Worm (Caenorhabditis elegans) whole organism, late embryonic: Measurements from ENCODE around the gene F38B6.4.

ENCODE experiments used
- ama-1 ChIP-seq: fragments of 150-350 bp; optimal IDR thresholded peaks from 2 replicates; lab custom pipeline; 2014
- ceh-2 ChIP-seq: sonication (generic microtip); optimal IDR thresholded peaks from 2 replicates; lab custom pipeline; 2016; ENCODE audit warnings: missing genotype, missing genetic modification characterization, missing compliant biosample characterization
- ceh-24 ChIP-seq: sonication (generic microtip); optimal IDR thresholded peaks from 2 replicates; lab custom pipeline; 2016; ENCODE audit warnings: mild to moderate bottlenecking, missing genetic modification characterization, missing compliant biosample characterization
- ceh-34 ChIP-seq: sonication (generic microtip); optimal IDR thresholded peaks from 2 replicates; lab custom pipeline; 2016; ENCODE audit warnings: mild to moderate bottlenecking, missing genetic modification characterization, missing compliant biosample characterization
- ceh-9 ChIP-seq: sonication (generic microtip); optimal IDR thresholded peaks from 2 replicates; lab custom pipeline; 2016; ENCODE audit warnings: mild to moderate bottlenecking, missing genetic modification characterization, inconsistent platforms, missing compliant biosample characterization
- elt-2 ChIP-seq: sonication (generic microtip); optimal IDR thresholded peaks from 2 replicates; lab custom pipeline; 2016; ENCODE audit warnings: missing genetic modification reagents, missing genetic modification characterization, missing compliant biosample characterization
- fkh-10 ChIP-seq: fragments of 150-350 bp; optimal IDR thresholded peaks from 2 replicates; lab custom pipeline; 2014; ENCODE audit warnings: missing biosample characterization, missing genetic modification reagents, missing genetic modification characterization
- hlh-30 ChIP-seq: sonication (generic microtip); optimal IDR thresholded peaks from 2 replicates; lab custom pipeline; 2017; ENCODE audit warnings: antibody characterized with exemption, missing genetic modification characterization, missing compliant biosample characterization; ENCODE audit not compliant: insufficient read depth
- nhr-11 ChIP-seq: fragments of 150-350 bp; optimal IDR thresholded peaks from 2 replicates; lab custom pipeline; 2014; ENCODE audit warnings: missing biosample characterization, missing genetic modification characterization
- nhr-232 ChIP-seq: sonication (generic microtip); optimal IDR thresholded peaks from 2 replicates; lab custom pipeline; 2016; ENCODE audit warnings: missing genetic modification characterization, missing compliant biosample characterization
- pat-9 ChIP-seq: fragments of 200-800 bp; sonication (Bioruptor generic); optimal IDR thresholded peaks from 2 replicates; lab custom pipeline; 2018; ENCODE audit warnings: mild to moderate bottlenecking, missing genetic modification characterization, moderate library complexity, missing compliant biosample characterization
- pha-4 ChIP-seq: fragments of 150-350 bp; optimal IDR thresholded peaks from 2 replicates; lab custom pipeline; 2018; ENCODE audit warnings: missing biosample characterization, missing genetic modification reagents, missing genetic modification characterization
- pqm-1 ChIP-seq: sonication (generic microtip); optimal IDR thresholded peaks from 2 replicates; lab custom pipeline; 2016; ENCODE audit warnings: missing genetic modification characterization, missing compliant biosample characterization
- ttx-3 ChIP-seq: sonication (generic microtip); optimal IDR thresholded peaks from 2 replicates; lab custom pipeline; 2016; ENCODE audit warnings: missing genetic modification reagents, missing genetic modification characterization, missing compliant biosample characterization

- TF ChIP-seq ceh-34, result no peak
- no peak for TF ChIP-seq elt-2 (tag; lab: Kevin White, UChicago)
- no peak for TF ChIP-seq ceh-24 (tag; lab: Kevin White, UChicago)
- no peak for TF ChIP-seq pqm-1 (tag; lab: Kevin White, UChicago)
- TF ChIP-seq ttx-3 (tag; lab: Kevin White, UChicago), result no peak
- TF ChIP-seq nhr-11 (tag; lab: Kevin White, UChicago), result no peak
- no peak for TF ChIP-seq ceh-2
- TF ChIP-seq fkh-10, result no peak
- TF ChIP-seq pha-4 (tag; lab: Kevin White, UChicago), result no peak
- TF ChIP-seq ceh-9 (tag; lab: Kevin White, UChicago), result no peak
- TF ChIP-seq ama-1 (lab: Kevin White, UChicago), result no peak
- no peak for TF ChIP-seq nhr-232 (tag; lab: Kevin White, UChicago)
- TF ChIP-seq pat-9, result no peak
- no peak for TF ChIP-seq hlh-30 (tag; lab: Kevin White, UChicago)
Observed at ce11 chrX:6691653-6692052, 17.0 kb downstream of the F38B6.4 start.
